Fruit fly (Drosophila melanogaster) whole organism, embryonic: Measurements from ENCODE around the gene CG6933.
A peak's percentile ranks its signal among the peaks of the same experiment; 100 is the strongest.

Experiments used
- Asciz ChIP-seq: fragments of 200-800 bp; sonication (Bioruptor generic); optimal IDR thresholded peaks from 2 replicates; lab custom pipeline; 2017; ENCODE audit warnings: missing biosample characterization, mild to moderate bottlenecking, missing genetic modification characterization, missing genetic modification reagents
- Atf3 ChIP-seq: fragments of 200-800 bp; sonication (Bioruptor generic); optimal IDR thresholded peaks from 3 replicates; lab custom pipeline; 2016; ENCODE audit warnings: missing biosample characterization, missing genetic modification characterization
- C15 ChIP-seq: fragments of 200-800 bp; sonication (Bioruptor generic); IDR thresholded peaks from 3 replicates; pipeline ENCODE4 v1.3.6; 2022; ENCODE audit warnings: missing biosample characterization, missing genetic modification characterization
- CG10321 ChIP-seq: fragments of 200-800 bp; sonication (Bioruptor generic); IDR thresholded peaks from 2 replicates; pipeline ENCODE4 v1.3.6; 2022; ENCODE audit warnings: missing biosample characterization, missing genetic modification characterization
- CG11696 ChIP-seq: fragments of 200-800 bp; sonication (Bioruptor generic); IDR thresholded peaks from 2 replicates; pipeline ENCODE4 v1.3.6; 2022; ENCODE audit warnings: missing biosample characterization, missing genetic modification characterization
- CG12236 ChIP-seq: fragments of 200-800 bp; sonication (Bioruptor generic); optimal IDR thresholded peaks from 2 replicates; lab custom pipeline; 2016; ENCODE audit warnings: missing biosample characterization, missing genetic modification characterization
- CG12299 ChIP-seq: fragments of 200-800 bp; sonication (Bioruptor generic); optimal IDR thresholded peaks from 2 replicates; lab custom pipeline; 2018; ENCODE audit warnings: missing biosample characterization, mild to moderate bottlenecking, missing genetic modification characterization
- CG12659 ChIP-seq: fragments of 200-800 bp; sonication (Bioruptor generic); optimal IDR thresholded peaks from 3 replicates; lab custom pipeline; 2017; ENCODE audit warnings: mild to moderate bottlenecking, missing biosample characterization, missing genetic modification reagents, missing genetic modification characterization
- CG15073 ChIP-seq: fragments of 200-800 bp; sonication (Bioruptor generic); optimal IDR thresholded peaks from 2 replicates; lab custom pipeline; 2016; ENCODE audit warnings: missing biosample characterization, missing genetic modification characterization
- CG15514 ChIP-seq: fragments of 200-800 bp; sonication (Bioruptor generic); optimal IDR thresholded peaks from 3 replicates; lab custom pipeline; 2017; ENCODE audit warnings: missing biosample characterization, missing genetic modification characterization, mild to moderate bottlenecking, moderate library complexity, missing genetic modification reagents
- CG18619 ChIP-seq: fragments of 200-800 bp; sonication (Bioruptor generic); optimal IDR thresholded peaks from 3 replicates; lab custom pipeline; 2017; ENCODE audit warnings: missing biosample characterization, mild to moderate bottlenecking, missing genetic modification characterization
- CG31224 ChIP-seq: fragments of 200-800 bp; sonication (Bioruptor generic); IDR thresholded peaks from 2 replicates; pipeline ENCODE4 v1.3.6; 2022; ENCODE audit warnings: missing biosample characterization, missing genetic modification characterization
- CG31365 ChIP-seq: fragments of 200-800 bp; sonication (Bioruptor generic); optimal IDR thresholded peaks from 2 replicates; lab custom pipeline; 2018; ENCODE audit warnings: missing biosample characterization, mild to moderate bottlenecking, missing genetic modification characterization
- CG31388 ChIP-seq: fragments of 200-800 bp; sonication (Bioruptor generic); optimal IDR thresholded peaks from 2 replicates; lab custom pipeline; 2016; ENCODE audit warnings: missing biosample characterization, missing genetic modification characterization
- CG32772 ChIP-seq: fragments of 200-800 bp; sonication (Bioruptor generic); IDR thresholded peaks from 2 replicates; pipeline ENCODE4 v1.3.6; 2022; ENCODE audit warnings: missing biosample characterization, missing genetic modification characterization
- CG4282 ChIP-seq: fragments of 200-800 bp; sonication (Bioruptor generic); optimal IDR thresholded peaks from 2 replicates; lab custom pipeline; 2016; ENCODE audit warnings: missing biosample characterization, missing genetic modification characterization
- CG4328 ChIP-seq: fragments of 200-800 bp; sonication (Bioruptor generic); optimal IDR thresholded peaks from 3 replicates; lab custom pipeline; 2017; ENCODE audit warnings: missing biosample characterization, missing genetic modification reagents, missing genetic modification characterization
- CG6765 ChIP-seq: fragments of 200-800 bp; sonication (Bioruptor generic); optimal IDR thresholded peaks from 3 replicates; lab custom pipeline; 2017; ENCODE audit warnings: missing biosample characterization, mild to moderate bottlenecking, missing genetic modification characterization
- CG7839 ChIP-seq: fragments of 200-800 bp; sonication (Bioruptor generic); optimal IDR thresholded peaks from 3 replicates; lab custom pipeline; 2018; ENCODE audit warnings: missing biosample characterization, mild to moderate bottlenecking, missing genetic modification characterization, moderate library complexity
- CG9437 ChIP-seq: fragments of 200-800 bp; sonication (Bioruptor generic); optimal IDR thresholded peaks from 2 replicates; lab custom pipeline; 2018; ENCODE audit warnings: missing biosample characterization, mild to moderate bottlenecking, missing genetic modification characterization
- Chrac-16 ChIP-seq: fragments of 200-800 bp; sonication (Bioruptor generic); optimal IDR thresholded peaks from 3 replicates; lab custom pipeline; 2016; ENCODE audit warnings: missing biosample characterization, missing genetic modification characterization
- Dad ChIP-seq: fragments of 200-800 bp; sonication (Bioruptor generic); optimal IDR thresholded peaks from 3 replicates; lab custom pipeline; 2016; ENCODE audit warnings: missing biosample characterization, missing genetic modification characterization
- Ets97D ChIP-seq: fragments of 200-800 bp; sonication (Bioruptor generic); optimal IDR thresholded peaks from 3 replicates; lab custom pipeline; 2016; ENCODE audit warnings: missing biosample characterization, missing genetic modification characterization
- Fer3 ChIP-seq: fragments of 200-800 bp; sonication (Bioruptor generic); optimal IDR thresholded peaks from 2 replicates; lab custom pipeline; 2018; ENCODE audit warnings: missing biosample characterization, mild to moderate bottlenecking, missing genetic modification characterization, moderate library complexity
- Gug ChIP-seq: fragments of 200-800 bp; sonication (Bioruptor generic); IDR thresholded peaks from 4 replicates; pipeline ENCODE4 v1.3.6; 2022; ENCODE audit warnings: missing biosample characterization, missing genetic modification characterization
- HLH4C ChIP-seq: fragments of 200-800 bp; sonication (Bioruptor generic); IDR thresholded peaks from 3 replicates; pipeline ENCODE4 v1.3.6; 2022; ENCODE audit warnings: missing biosample characterization, missing genetic modification characterization; ENCODE audit not compliant: partially characterized antibody
- Kr ChIP-seq: fragments of 200-800 bp; sonication (Bioruptor generic); optimal IDR thresholded peaks from 2 replicates; lab custom pipeline; 2017; ENCODE audit warnings: missing biosample characterization, mild to moderate bottlenecking, missing genetic modification characterization
- Med ChIP-seq: fragments of 200-800 bp; sonication (Bioruptor generic); peaks from one replicate; lab custom pipeline; 2016; ENCODE audit warnings: missing biosample characterization, missing genetic modification characterization, mild to moderate bottlenecking, inconsistent platforms, moderate library complexity
- Nf-YA ChIP-seq: fragments of 200-800 bp; sonication (Bioruptor generic); IDR thresholded peaks from 2 replicates; pipeline ENCODE4 v1.3.6; 2022; ENCODE audit warnings: missing biosample characterization, missing genetic modification characterization
- PHDP ChIP-seq: fragments of 200-800 bp; sonication (Bioruptor generic); optimal IDR thresholded peaks from 3 replicates; lab custom pipeline; 2018; ENCODE audit warnings: missing biosample characterization, mild to moderate bottlenecking, missing genetic modification characterization, moderate library complexity
- Sox100B ChIP-seq: fragments of 200-800 bp; sonication (Bioruptor generic); optimal IDR thresholded peaks from 3 replicates; lab custom pipeline; 2018; ENCODE audit warnings: missing biosample characterization, mild to moderate bottlenecking, missing genetic modification characterization
- TFAM ChIP-seq: fragments of 200-800 bp; sonication (Bioruptor generic); optimal IDR thresholded peaks from 2 replicates; lab custom pipeline; 2017; ENCODE audit warnings: missing biosample characterization, missing genetic modification characterization, inconsistent platforms
- Trl ChIP-seq, 3 experiments: fragments of >200 bp in 2 of 3; fragments of 200-800 bp in 1 of 3; sonication (Bioruptor generic) in 1 of 3; optimal IDR thresholded peaks; 2 replicates in 1 of 3; 3 replicates in 2 of 3; lab custom pipeline; 2016 to 2017; ENCODE audit warnings: missing biosample characterization in 1 of 3, missing genetic modification characterization in 1 of 3
- YL-1 ChIP-seq: fragments of 200-800 bp; sonication (Bioruptor generic); optimal IDR thresholded peaks from 3 replicates; lab custom pipeline; 2017; ENCODE audit warnings: missing biosample characterization, mild to moderate bottlenecking, missing genetic modification characterization
- ap ChIP-seq: fragments of 200-800 bp; sonication (Bioruptor generic); IDR thresholded peaks from 2 replicates; pipeline ENCODE4 v1.3.6; 2022; ENCODE audit warnings: missing biosample characterization, missing genetic modification characterization
- bab2 ChIP-seq: fragments of 200-800 bp; sonication (Bioruptor generic); optimal IDR thresholded peaks from 2 replicates; lab custom pipeline; 2016; ENCODE audit warnings: missing biosample characterization, missing genetic modification characterization
- bbx ChIP-seq: fragments of 200-800 bp; sonication (Bioruptor generic); IDR thresholded peaks from 2 replicates; pipeline ENCODE4 v1.3.6; 2022; ENCODE audit warnings: missing biosample characterization, missing genetic modification characterization; ENCODE audit not compliant: partially characterized antibody
- bowl ChIP-seq: fragments of 200-800 bp; sonication (Bioruptor generic); IDR thresholded peaks from 2 replicates; pipeline ENCODE4 v1.3.6; 2022; ENCODE audit warnings: missing biosample characterization, missing genetic modification characterization
- br ChIP-seq: fragments of >200 bp; optimal IDR thresholded peaks from 2 replicates; lab custom pipeline; 2017
- dimm ChIP-seq: fragments of 200-800 bp; sonication (Bioruptor generic); IDR thresholded peaks from 2 replicates; pipeline ENCODE4 v1.3.6; 2022; ENCODE audit warnings: missing biosample characterization, missing genetic modification characterization
- exex ChIP-seq: fragments of 200-800 bp; sonication (Bioruptor generic); optimal IDR thresholded peaks from 4 replicates; lab custom pipeline; 2018; ENCODE audit warnings: missing biosample characterization, mild to moderate bottlenecking, missing genetic modification characterization, moderate library complexity
- grau ChIP-seq: fragments of 200-800 bp; optimal IDR thresholded peaks from 3 replicates; lab custom pipeline; 2019; ENCODE audit warnings: missing biosample characterization, mild to moderate bottlenecking, missing genetic modification characterization, moderate library complexity
- gsb ChIP-seq: fragments of 200-800 bp; sonication (Bioruptor generic); IDR thresholded peaks from 2 replicates; pipeline ENCODE4 v1.3.6; 2022; ENCODE audit warnings: missing biosample characterization, missing genetic modification characterization
- jing ChIP-seq: fragments of 200-800 bp; sonication (Bioruptor generic); optimal IDR thresholded peaks from 2 replicates; lab custom pipeline; 2018; ENCODE audit warnings: missing biosample characterization, mild to moderate bottlenecking, missing genetic modification characterization
- nerfin-1 ChIP-seq: fragments of 200-800 bp; sonication (Bioruptor generic); optimal IDR thresholded peaks from 3 replicates; lab custom pipeline; 2019; ENCODE audit warnings: missing biosample characterization, mild to moderate bottlenecking, missing genetic modification characterization, moderate library complexity
- org-1 ChIP-seq: fragments of 200-800 bp; sonication (Bioruptor generic); optimal IDR thresholded peaks from 2 replicates; lab custom pipeline; 2017; ENCODE audit warnings: missing biosample characterization, missing genetic modification characterization
- pum ChIP-seq: fragments of 200-800 bp; sonication (Bioruptor generic); optimal IDR thresholded peaks from 2 replicates; lab custom pipeline; 2016; ENCODE audit warnings: missing biosample characterization, missing genetic modification characterization
- repo ChIP-seq: fragments of 200-800 bp; sonication (Bioruptor generic); optimal IDR thresholded peaks from 2 replicates; lab custom pipeline; 2016; ENCODE audit warnings: missing biosample characterization, missing genetic modification characterization
- tap ChIP-seq: fragments of 200-800 bp; optimal IDR thresholded peaks from 3 replicates; lab custom pipeline; 2019; ENCODE audit warnings: missing biosample characterization, mild to moderate bottlenecking, missing genetic modification characterization, moderate library complexity
- ttk ChIP-seq: fragments of 200-800 bp; sonication (Bioruptor generic); IDR thresholded peaks from 2 replicates; pipeline ENCODE4 v2.1.2; 2022; ENCODE audit warnings: missing biosample characterization, missing genetic modification characterization
- tx ChIP-seq: fragments of 200-800 bp; sonication (Bioruptor generic); optimal IDR thresholded peaks from 2 replicates; lab custom pipeline; 2016; ENCODE audit warnings: missing biosample characterization, missing genetic modification characterization

CG6933 gene

DNA sequence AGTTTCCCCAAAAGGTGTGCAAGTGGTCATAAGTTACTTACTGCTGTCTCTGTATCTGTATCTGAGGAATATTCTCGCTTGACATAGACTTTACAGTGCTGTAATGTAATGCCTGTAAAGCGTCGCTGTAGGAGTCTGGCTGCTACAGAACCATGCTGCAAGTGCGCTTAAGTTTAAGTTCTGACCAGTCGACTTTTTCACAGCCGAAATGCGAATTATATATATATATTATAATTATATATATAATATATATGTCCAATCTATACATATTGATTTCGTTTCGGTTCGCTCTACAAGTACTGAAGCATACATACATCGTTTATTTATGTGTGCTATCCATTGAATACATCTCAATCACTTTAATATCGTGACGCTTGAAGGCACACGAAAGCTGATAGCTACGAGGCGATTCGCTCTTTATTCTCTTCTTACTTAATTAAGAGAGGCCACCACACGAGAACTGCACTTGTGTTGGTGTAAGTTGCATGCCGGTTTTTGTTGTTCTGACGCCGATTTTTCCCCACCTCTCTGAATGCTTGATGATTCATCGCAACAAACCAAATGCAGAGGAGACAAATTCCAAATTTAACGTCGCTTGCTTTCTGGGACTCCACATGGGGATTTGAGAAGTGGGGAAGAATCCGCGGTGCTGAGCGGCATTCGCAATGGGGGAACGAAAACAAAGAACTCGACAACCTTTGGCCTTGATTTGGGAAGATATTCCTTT lies 33.8 kb downstream of the CG6933 start (continued):
- TF ChIP-seq YL-1 (GFP tag; lab: Kevin White, UChicago) (peak; percentile 66), Med (peak; percentile 61), CG7839 (tag; lab: Kevin White, UChicago) (peak; percentile 42), CG12236 (GFP tag; lab: Kevin White, UChicago) (no peak), CG15514 (no peak), Asciz (GFP tag; lab: Kevin White, UChicago) (no peak), Ets97D (GFP tag; lab: Kevin White, UChicago) (no peak), Atf3 (GFP tag; lab: Kevin White, UChicago) (no peak), nerfin-1 (tag; lab: Kevin White, UChicago) (no peak), repo (GFP tag; lab: Kevin White, UChicago) (no peak), Kr (GFP tag; lab: Kevin White, UChicago) (no peak), PHDP (peak; percentile 36), CG32772 (GFP tag; lab: Robert Waterston, UW) (no peak), Gug (GFP tag; lab: Robert Waterston, UW) (no peak), ap (GFP tag; lab: Robert Waterston, UW) (no peak), dimm (GFP tag; lab: Robert Waterston, UW) (no peak), CG31224 (GFP tag; lab: Robert Waterston, UW) (no peak), Dad (GFP tag; lab: Kevin White, UChicago) (no peak), bbx (GFP tag; lab: Robert Waterston, UW) (no peak), HLH4C (GFP tag; lab: Robert Waterston, UW) (no peak), tx (no peak), Chrac-16 (GFP tag; lab: Kevin White, UChicago) (no peak), CG15073 (GFP tag; lab: Kevin White, UChicago) (no peak), bab2 (no peak), br (no peak), grau (peak; percentile 14), CG6765 (no peak), org-1 (GFP tag; lab: Kevin White, UChicago) (no peak), CG18619 (GFP tag; lab: Kevin White, UChicago) (peak; percentile 6), Sox100B (GFP tag; lab: Kevin White, UChicago) (peak; percentile 33), pum (GFP tag; lab: Kevin White, UChicago) (no peak), exex (no peak), bowl (GFP tag; lab: Robert Waterston, UW) (no peak), jing (GFP tag; lab: Kevin White, UChicago) (no peak), gsb (GFP tag; lab: Robert Waterston, UW) (no peak), TFAM (GFP tag; lab: Kevin White, UChicago) (no peak), CG31365 (tag; lab: Kevin White, UChicago) (no peak), ttk (GFP tag; lab: Robert Waterston, UW) (no peak), CG12659 (peak; percentile 76), Nf-YA (GFP tag; lab: Robert Waterston, UW) (no peak), CG12299 (tag; lab: Kevin White, UChicago) (peak; percentile 1), CG10321 (no peak), CG4328 (GFP tag; lab: Kevin White, UChicago) (no peak), CG4282 (no peak), CG11696 (GFP tag; lab: Robert Waterston, UW) (no peak), C15 (no peak), Fer3 (tag; lab: Kevin White, UChicago) (no peak), CG31388 (no peak), CG9437 (GFP tag; lab: Kevin White, UChicago) (peak; percentile 24), Trl (optimal IDR thresholded peaks at IDR 0.05; lab: Kevin White, UChicago) (peak; percentile 66 to 84), Trl (GFP tag; optimal IDR thresholded peaks at IDR 0.05; lab: Kevin White, UChicago) (no peak), tap (tag; lab: Kevin White, UChicago) (peak; percentile 19)
